Worm (Caenorhabditis elegans): ENCODE results near the gene B0348.10.

ce11 chrV:37729-38128, 29.2 kb upstream of the B0348.10 start:
- TF ChIP-seq med-1 (GFP tag; optimal IDR thresholded peaks at IDR 0.05; ENCODE audit: insufficient read depth) (no peak), cog-1 (tag; optimal IDR thresholded peaks at IDR 0.05) (no peak), T22C8.4 (GFP tag; IDR thresholded peaks at IDR 0.05) (no peak), ztf-23 (GFP tag; IDR thresholded peaks at IDR 0.05) (no peak), ztf-29 (GFP tag; IDR thresholded peaks at IDR 0.05) (no peak), flt-1 (GFP tag; IDR thresholded peaks at IDR 0.05) (no peak), klf-2 (GFP tag; conservative IDR thresholded peaks at IDR 0.05) (no peak), ref-1 (GFP tag; conservative IDR thresholded peaks at IDR 0.05) (no peak), tab-1 (GFP tag; IDR thresholded peaks at IDR 0.05) (no peak)

Measured in whole organism, midembryonic.